Worm (Caenorhabditis elegans) whole organism, mixed stage, embryonic: ENCODE measurements around the gene srd-55.

Experiments used
- blmp-1 ChIP-seq: fragments of 150-350 bp; optimal IDR thresholded peaks from 2 replicates; lab custom pipeline; 2014; ENCODE audit warnings: missing biosample characterization, missing genetic modification characterization
- ceh-83 ChIP-seq: fragments of 200-800 bp; sonication (Bioruptor generic); optimal IDR thresholded peaks from 2 replicates; lab custom pipeline; 2018; ENCODE audit warnings: mild to moderate bottlenecking, missing genetic modification characterization, missing compliant biosample characterization
- ces-1 ChIP-seq: fragments of 150-350 bp; optimal IDR thresholded peaks from 2 replicates; lab custom pipeline; 2014; ENCODE audit warnings: missing biosample characterization, missing genetic modification reagents, missing genetic modification characterization
- elt-3 ChIP-seq: fragments of 150-350 bp; optimal IDR thresholded peaks from 2 replicates; lab custom pipeline; 2014; ENCODE audit warnings: missing biosample characterization, missing genetic modification characterization
- mep-1 ChIP-seq: fragments of 150-350 bp; optimal IDR thresholded peaks from 2 replicates; lab custom pipeline; 2017; ENCODE audit warnings: missing biosample characterization, missing genetic modification reagents, missing genetic modification characterization, inconsistent platforms
- nhr-237 ChIP-seq: fragments of 150-350 bp; optimal IDR thresholded peaks from 2 replicates; lab custom pipeline; 2014; ENCODE audit warnings: missing biosample characterization, missing genetic modification characterization
- nhr-76 ChIP-seq: sonication (generic microtip); optimal IDR thresholded peaks from 2 replicates; lab custom pipeline; 2017; ENCODE audit warnings: missing biosample characterization, missing genetic modification characterization
- pha-4 ChIP-seq: fragments of 150-350 bp; optimal IDR thresholded peaks from 2 replicates; lab custom pipeline; 2018; ENCODE audit warnings: missing biosample characterization, missing genetic modification reagents, missing genetic modification characterization
- sptf-1 ChIP-seq: sonication (generic microtip); optimal IDR thresholded peaks from 2 replicates; lab custom pipeline; 2017; ENCODE audit warnings: mild to moderate bottlenecking, missing genetic modification characterization, moderate library complexity, missing compliant biosample characterization
- ztf-11 ChIP-seq: fragments of 150-350 bp; optimal IDR thresholded peaks from 2 replicates; lab custom pipeline; 2014; ENCODE audit warnings: missing biosample characterization, missing genetic modification characterization

DNA sequence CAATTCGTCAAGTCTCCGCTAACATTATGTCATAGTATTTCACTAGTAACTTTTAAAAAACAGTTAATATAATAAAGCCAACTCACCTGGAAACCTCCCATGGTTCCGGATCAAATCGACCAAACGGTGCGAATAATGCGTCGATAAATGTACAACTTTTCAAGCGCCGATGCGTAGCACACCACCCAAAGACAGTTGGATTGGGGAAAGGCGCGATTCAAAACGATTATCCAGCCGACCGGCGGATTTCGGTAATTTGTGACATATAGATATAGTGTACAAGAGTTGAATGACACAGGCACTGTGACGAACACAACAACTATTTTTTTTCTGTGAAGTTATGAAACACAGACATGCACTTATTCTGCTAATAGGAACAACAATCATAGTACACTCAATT lies 25.9 kb downstream of the srd-55 start, which contains the start of gene kcc-3:
- no peak for TF ChIP-seq blmp-1 (tag; lab: Kevin White, UChicago)
- no peak for TF ChIP-seq elt-3
- no peak for TF ChIP-seq nhr-76 (tag; lab: Kevin White, UChicago)
- TF ChIP-seq sptf-1 (tag; lab: Kevin White, UChicago), result no peak
- TF ChIP-seq pha-4 (tag; lab: Kevin White, UChicago), result no peak
- no peak for TF ChIP-seq ztf-11 (tag; lab: Kevin White, UChicago)
- no peak for TF ChIP-seq nhr-237 (tag; lab: Kevin White, UChicago)
- TF ChIP-seq ceh-83, result no peak
- no peak for TF ChIP-seq mep-1 (tag; lab: Kevin White, UChicago)
- no peak for TF ChIP-seq ces-1
